Worm (Caenorhabditis elegans) whole organism, L4 larva: ENCODE results near the gene ndx-3.

Source experiments
- F10B5.3 ChIP-seq: sonication (generic microtip); optimal IDR thresholded peaks from 2 replicates; lab custom pipeline; 2016; ENCODE audit warnings: mild to moderate bottlenecking, missing genetic modification characterization, missing compliant biosample characterization
- T20F7.1 ChIP-seq: fragments of 200-800 bp; sonication (Bioruptor generic); optimal IDR thresholded peaks from 2 replicates; lab custom pipeline; 2018; ENCODE audit warnings: mild to moderate bottlenecking, missing genetic modification characterization, missing compliant biosample characterization
- ZK337.2 ChIP-seq: fragments of 200-800 bp; sonication (Bioruptor generic); IDR thresholded peaks from 2 replicates; pipeline ENCODE4 v1.3.6; 2022; ENCODE audit warnings: missing genetic modification reagents, missing genetic modification characterization, missing compliant biosample characterization
- aha-1 ChIP-seq: fragments of 150-350 bp; peaks from one replicate; lab custom pipeline; 2014; ENCODE audit warnings: missing biosample characterization, missing genetic modification characterization
- attf-4 ChIP-seq: sonication (generic microtip); optimal IDR thresholded peaks from 3 replicates; lab custom pipeline; 2017; ENCODE audit warnings: missing biosample characterization, missing genetic modification characterization
- ceh-44 ChIP-seq: fragments of 200-800 bp; sonication (Bioruptor generic); IDR thresholded peaks from 2 replicates; pipeline ENCODE4 v1.3.6; 2022; ENCODE audit warnings: missing genetic modification reagents, missing genetic modification characterization, missing compliant biosample characterization
- ceh-62 ChIP-seq: sonication (generic microtip); optimal IDR thresholded peaks from 2 replicates; lab custom pipeline; 2017; ENCODE audit warnings: missing biosample characterization, missing genetic modification characterization
- daf-12 ChIP-seq: fragments of 150-350 bp; optimal IDR thresholded peaks from 2 replicates; lab custom pipeline; 2014; ENCODE audit warnings: missing biosample characterization, missing genetic modification reagents, missing genetic modification characterization
- daf-16 ChIP-seq, 3 experiments: sonication (generic microtip); optimal IDR thresholded peaks; 2 replicates each; lab custom pipeline; 2016 to 2017; ENCODE audit warnings: missing genetic modification characterization in 3 of 3, missing genetic modification reagents in 3 of 3, mild to moderate bottlenecking in 2 of 3, missing compliant biosample characterization in 2 of 3, missing biosample characterization in 1 of 3, moderate library complexity in 1 of 3
- daf-8 ChIP-seq: fragments of 200-800 bp; sonication (Bioruptor generic); IDR thresholded peaks from 2 replicates; pipeline ENCODE4 v1.3.6; 2022; ENCODE audit warnings: missing genetic modification characterization, missing compliant biosample characterization
- dmd-6 ChIP-seq: fragments of 200-800 bp; sonication (Bioruptor generic); IDR thresholded peaks from 2 replicates; pipeline ENCODE4 v1.3.6; 2022; ENCODE audit warnings: missing genetic modification reagents, missing genetic modification characterization, missing compliant biosample characterization
- dve-1 ChIP-seq: sonication (generic microtip); optimal IDR thresholded peaks from 2 replicates; lab custom pipeline; 2017; ENCODE audit warnings: antibody characterized with exemption, mild to moderate bottlenecking, missing genetic modification characterization, missing compliant biosample characterization; ENCODE audit not compliant: insufficient read depth
- hif-1 ChIP-seq, 2 experiments: sonication (generic microtip); optimal IDR thresholded peaks; 2 replicates each; lab custom pipeline; 2016 to 2017; ENCODE audit warnings: missing compliant biosample characterization in 2 of 2, missing genetic modification characterization in 2 of 2, missing genetic modification reagents in 2 of 2, missing genotype in 2 of 2, mild to moderate bottlenecking in 1 of 2
- hlh-11 ChIP-seq: fragments of 200-800 bp; sonication (Bioruptor generic); optimal IDR thresholded peaks from 2 replicates; lab custom pipeline; 2018; ENCODE audit warnings: mild to moderate bottlenecking, missing genetic modification characterization, missing compliant biosample characterization
- hlh-30 ChIP-seq: sonication (generic microtip); optimal IDR thresholded peaks from 2 replicates; lab custom pipeline; 2017; ENCODE audit warnings: antibody characterized with exemption, mild to moderate bottlenecking, missing genetic modification characterization, missing compliant biosample characterization; ENCODE audit not compliant: insufficient read depth
- hmg-1.1 ChIP-seq: fragments of 200-800 bp; sonication (Bioruptor generic); IDR thresholded peaks from 2 replicates; pipeline ENCODE4 v1.3.6; 2022; ENCODE audit warnings: missing genetic modification reagents, missing genetic modification characterization, missing compliant biosample characterization
- jun-1 ChIP-seq: fragments of 150-350 bp; optimal IDR thresholded peaks from 2 replicates; lab custom pipeline; 2014; ENCODE audit warnings: missing biosample characterization, missing genetic modification reagents, missing genetic modification characterization
- lin-38 ChIP-seq: fragments of 200-800 bp; sonication (Bioruptor generic); IDR thresholded peaks from 2 replicates; pipeline ENCODE4 v1.3.6; 2022; ENCODE audit warnings: missing genetic modification reagents, missing genetic modification characterization, missing compliant biosample characterization
- lsy-2 ChIP-seq, 2 experiments: fragments of 150-350 bp in 1 of 2; sonication (generic microtip) in 1 of 2; optimal IDR thresholded peaks; 2 replicates each; lab custom pipeline; 2014 to 2017; ENCODE audit warnings: missing biosample characterization in 2 of 2, missing genetic modification characterization in 2 of 2
- mdl-1 ChIP-seq, 2 experiments: fragments of 150-350 bp in 1 of 2; sonication (generic microtip) in 1 of 2; optimal IDR thresholded peaks; 2 replicates each; lab custom pipeline; 2014 to 2017; ENCODE audit warnings: missing biosample characterization in 2 of 2, missing genetic modification characterization in 2 of 2
- mxl-3 ChIP-seq: fragments of 200-800 bp; sonication (Bioruptor generic); optimal IDR thresholded peaks from 2 replicates; lab custom pipeline; 2018; ENCODE audit warnings: mild to moderate bottlenecking, missing genetic modification characterization, missing compliant biosample characterization
- nhr-102 ChIP-seq: sonication (generic microtip); optimal IDR thresholded peaks from 2 replicates; lab custom pipeline; 2016; ENCODE audit warnings: mild to moderate bottlenecking, missing genetic modification characterization, moderate library complexity, missing compliant biosample characterization
- nhr-11 ChIP-seq: fragments of 150-350 bp; optimal IDR thresholded peaks from 2 replicates; lab custom pipeline; 2014; ENCODE audit warnings: missing biosample characterization, missing genetic modification characterization
- nhr-25 ChIP-seq: sonication (generic microtip); optimal IDR thresholded peaks from 2 replicates; lab custom pipeline; 2017; ENCODE audit warnings: missing genetic modification characterization, mild to moderate bottlenecking, missing compliant biosample characterization, antibody characterized with exemption, moderate library complexity, borderline replicate concordance; ENCODE audit not compliant: insufficient read depth
- nhr-28 ChIP-seq: fragments of 150-350 bp; optimal IDR thresholded peaks from 2 replicates; lab custom pipeline; 2014; ENCODE audit warnings: missing biosample characterization, missing genetic modification characterization
- nhr-41 ChIP-seq: fragments of 200-800 bp; sonication (Bioruptor generic); IDR thresholded peaks from 2 replicates; pipeline ENCODE4 v1.3.6; 2022; ENCODE audit warnings: missing genetic modification reagents, missing genetic modification characterization, missing compliant biosample characterization
- pha-4 ChIP-seq, 2 experiments: fragments of 150-350 bp in 1 of 2; fragments of 200-800 bp in 1 of 2; sonication (Bioruptor generic) in 1 of 2; IDR thresholded peaks in 1 of 2; optimal IDR thresholded peaks in 1 of 2; 2 replicates each; pipeline versions ENCODE4 v1.3.6 to Lab custom; 2014 to 2022; ENCODE audit warnings: missing genetic modification characterization in 2 of 2, missing genetic modification reagents in 2 of 2, missing biosample characterization in 1 of 2, missing compliant biosample characterization in 1 of 2
- php-3 ChIP-seq: fragments of 200-800 bp; sonication (Bioruptor generic); IDR thresholded peaks from 2 replicates; pipeline ENCODE4 v1.3.6; 2022; ENCODE audit warnings: missing genetic modification reagents, missing genetic modification characterization, missing compliant biosample characterization
- pqm-1 ChIP-seq: sonication (generic microtip); optimal IDR thresholded peaks from 2 replicates; lab custom pipeline; 2017; ENCODE audit warnings: missing biosample characterization, missing genetic modification characterization
- sdz-12 ChIP-seq: fragments of 200-800 bp; sonication (Bioruptor generic); optimal IDR thresholded peaks from 2 replicates; lab custom pipeline; 2018; ENCODE audit warnings: mild to moderate bottlenecking, missing genetic modification characterization, missing compliant biosample characterization
- set-16 ChIP-seq: fragments of 200-800 bp; sonication (Bioruptor generic); IDR thresholded peaks from 2 replicates; pipeline ENCODE4 v1.3.6; 2022; ENCODE audit warnings: missing genetic modification reagents, missing genetic modification characterization, missing compliant biosample characterization
- skn-1 ChIP-seq: fragments of 150-350 bp; optimal IDR thresholded peaks from 2 replicates; lab custom pipeline; 2014; ENCODE audit warnings: missing biosample characterization, missing genetic modification characterization
- snpc-4 ChIP-seq: fragments of 150-350 bp; optimal IDR thresholded peaks from 2 replicates; lab custom pipeline; 2014; ENCODE audit warnings: missing biosample characterization, missing genetic modification characterization
- spr-1 ChIP-seq: sonication (generic microtip); optimal IDR thresholded peaks from 2 replicates; lab custom pipeline; 2016; ENCODE audit warnings: mild to moderate bottlenecking, missing genetic modification characterization, missing compliant biosample characterization

The ndx-3 gene

ce11 chrII:4966576-4966975 is 13.2 kb downstream of the ndx-3 start:
- no peak for TF ChIP-seq ceh-62
- TF ChIP-seq daf-16 (GFP tag; optimal IDR thresholded peaks at IDR 0.05; lab: Kevin White, UChicago), result no peak
- TF ChIP-seq daf-16 (tag; optimal IDR thresholded peaks at IDR 0.05; lab: Kevin White, UChicago), result peak; percentile 31
- peak; percentile 76 for TF ChIP-seq dve-1
- TF ChIP-seq snpc-4 (tag; lab: Kevin White, UChicago), result no peak
- peak; percentile 14 for TF ChIP-seq pqm-1 (tag; lab: Kevin White, UChicago)
- peak; percentile 59 for TF ChIP-seq php-3
- TF ChIP-seq daf-8, result no peak
- TF ChIP-seq hlh-11 (tag; lab: Kevin White, UChicago), result peak; percentile 14
- peak; percentile 15 for TF ChIP-seq nhr-28 (tag; lab: Kevin White, UChicago)

DNA sequence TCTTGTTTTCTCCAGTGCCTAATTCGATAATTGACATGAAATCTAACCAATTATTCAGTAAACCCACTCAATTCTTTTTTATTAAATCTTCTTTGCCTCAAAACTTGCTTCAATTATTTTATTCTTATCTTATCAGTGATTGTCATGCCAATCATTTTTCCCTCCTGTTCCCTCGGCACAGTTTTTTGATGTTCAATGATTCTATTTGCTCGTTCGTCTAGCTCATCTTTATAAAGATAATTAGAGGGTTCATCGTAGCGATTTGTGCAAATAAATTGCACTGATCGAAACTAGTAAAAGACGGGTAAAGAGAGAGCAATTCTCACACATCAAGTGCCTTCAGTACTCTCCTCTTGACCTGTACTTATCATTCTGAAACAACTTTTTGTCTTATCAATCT is 14.2 kb downstream of the ndx-3 start:
- no peak for TF ChIP-seq ZK337.2
- TF ChIP-seq sdz-12 (GFP tag; lab: Kevin White, UChicago), result no peak
- no peak for TF ChIP-seq dmd-6
- no peak for TF ChIP-seq nhr-11 (tag; lab: Kevin White, UChicago)
- no peak for TF ChIP-seq nhr-25 (tag; lab: Kevin White, UChicago)
- peak; percentile 20 for TF ChIP-seq hlh-11 (tag; lab: Kevin White, UChicago)
- TF ChIP-seq ceh-44 (GFP tag; lab: Robert Waterston, UW), result no peak
- no peak for TF ChIP-seq jun-1 (tag; lab: Kevin White, UChicago)
- TF ChIP-seq lin-38 (GFP tag; lab: Robert Waterston, UW), result no peak
- no peak for TF ChIP-seq php-3
- no peak for TF ChIP-seq set-16
- TF ChIP-seq nhr-41 (GFP tag; lab: Robert Waterston, UW), result no peak
- no peak for TF ChIP-seq daf-12 (tag; lab: Kevin White, UChicago)
- peak; percentile 68 for TF ChIP-seq pqm-1 (tag; lab: Kevin White, UChicago)

ce11 chrII:4968863-4969262 is 15.5 kb downstream of the ndx-3 start, which contains the start of gene shc-2:
shc-2 (plus strand) TSS chrII:4969163.
- TF ChIP-seq nhr-102 (no peak), hif-1 (tag; optimal IDR thresholded peaks at IDR 0.05; lab: Kevin White, UChicago) (no peak), spr-1 (tag; lab: Kevin White, UChicago) (no peak), F10B5.3 (tag; lab: Kevin White, UChicago) (no peak), pha-4 (GFP tag; IDR thresholded peaks at IDR 0.05; lab: Robert Waterston, UW) (no peak), pha-4 (tag; optimal IDR thresholded peaks at IDR 0.05; lab: Kevin White, UChicago) (no peak), hlh-30 (tag; lab: Kevin White, UChicago) (no peak), mdl-1 (tag; optimal IDR thresholded peaks at IDR 0.05; lab: Kevin White, UChicago) (no peak), hmg-1.1 (GFP tag; lab: Robert Waterston, UW) (no peak), mxl-3 (GFP tag; lab: Kevin White, UChicago) (no peak), ZK337.2 (no peak), attf-4 (tag; lab: Kevin White, UChicago) (no peak), lsy-2 (tag; optimal IDR thresholded peaks at IDR 0.05; lab: Kevin White, UChicago) (no peak), hlh-11 (tag; lab: Kevin White, UChicago) (no peak), T20F7.1 (GFP tag; lab: Kevin White, UChicago) (no peak), nhr-41 (GFP tag; lab: Robert Waterston, UW) (no peak)

DNA sequence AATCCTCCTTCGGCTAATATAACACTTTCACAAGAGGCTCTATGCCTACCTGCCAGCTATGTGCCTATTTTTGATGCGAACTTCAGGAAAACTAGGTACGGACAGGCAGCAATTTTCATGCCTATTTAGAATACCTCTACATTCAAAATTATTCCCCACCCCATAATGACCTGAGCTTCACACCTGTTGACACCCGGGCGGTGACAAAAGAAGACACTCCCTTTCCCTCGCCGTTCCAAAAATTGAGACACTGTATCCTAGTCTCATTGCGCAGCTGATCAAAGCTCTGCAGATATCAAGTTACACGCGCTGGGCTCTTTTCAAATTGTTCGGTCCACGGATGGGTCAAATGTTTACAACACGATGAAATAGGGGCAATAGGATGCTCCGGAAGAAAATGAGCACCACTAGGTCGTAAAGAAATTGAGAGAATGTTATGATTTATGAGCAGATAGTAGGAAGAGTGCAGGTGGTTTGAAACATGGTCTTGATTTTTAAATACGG is 21.1 kb downstream of the ndx-3 start:
- TF ChIP-seq skn-1 (tag; lab: Kevin White, UChicago), result no peak
- TF ChIP-seq aha-1 (tag; lab: Kevin White, UChicago), result peak; percentile 86
